Worm (Caenorhabditis elegans): ENCODE measurements around the gene polq-1.

DNA sequence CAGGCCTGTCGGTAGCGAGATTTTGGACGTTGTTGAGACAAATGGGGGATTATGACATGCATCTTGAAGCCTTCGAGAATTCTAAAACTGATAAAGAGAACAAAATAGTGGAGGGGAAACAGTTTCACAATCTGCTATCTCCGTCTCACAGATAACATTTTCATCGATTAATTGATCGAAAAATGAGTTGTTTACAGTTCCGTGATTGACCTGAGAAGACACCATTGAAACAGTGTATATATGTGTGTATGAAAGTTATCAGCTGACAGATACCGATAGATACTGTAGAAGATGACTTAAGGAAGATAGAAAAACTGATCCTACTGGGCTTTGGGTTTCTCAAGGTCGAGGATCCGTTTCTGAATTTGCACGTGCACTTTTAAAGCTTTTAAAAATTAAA is 36.2 kb upstream of the polq-1 start:
- TF ChIP-seq dpl-1 (GFP tag; optimal IDR thresholded peaks at IDR 0.05) (peak in 1 of 3 experiments; percentile 7), egl-27 (tag; optimal IDR thresholded peaks at IDR 0.05) (no peak), nhr-77 (tag; optimal IDR thresholded peaks at IDR 0.05) (no peak), sup-37 (GFP tag; optimal IDR thresholded peaks at IDR 0.05) (no peak), ceh-82 (tag; optimal IDR thresholded peaks at IDR 0.05) (no peak), ama-1 (optimal IDR thresholded peaks at IDR 0.05) (no peak), pqm-1 (tag; optimal IDR thresholded peaks at IDR 0.05) (no peak), nhr-11 (tag; optimal IDR thresholded peaks at IDR 0.05) (no peak), unc-62 (GFP tag; optimal IDR thresholded peaks at IDR 0.05) (no peak), blmp-1 (tag; optimal IDR thresholded peaks at IDR 0.05) (no peak), nhr-12 (tag; optimal IDR thresholded peaks at IDR 0.05) (no peak), unc-130 (tag; optimal IDR thresholded peaks at IDR 0.05) (no peak), mdl-1 (tag; optimal IDR thresholded peaks at IDR 0.05) (no peak)
